Worm (Caenorhabditis elegans) whole organism, young adult: ENCODE measurements around the gene R05G6.4.

Source experiments
- B0035.1 ChIP-seq: sonication (generic microtip); optimal IDR thresholded peaks from 2 replicates; lab custom pipeline; 2016; ENCODE audit warnings: missing genetic modification characterization, mild to moderate bottlenecking, missing compliant biosample characterization, missing genotype, missing genetic modification reagents
- F55B11.4 ChIP-seq: sonication (generic microtip); optimal IDR thresholded peaks from 2 replicates; lab custom pipeline; 2016; ENCODE audit warnings: missing compliant biosample characterization, missing genetic modification characterization, borderline replicate concordance; ENCODE audit not compliant: insufficient read depth
- F57A8.1 ChIP-seq: fragments of 200-800 bp; sonication (Bioruptor generic); optimal IDR thresholded peaks from 2 replicates; lab custom pipeline; 2018; ENCODE audit warnings: mild to moderate bottlenecking, missing genetic modification characterization, moderate library complexity, missing compliant biosample characterization
- F57C9.4 ChIP-seq: sonication (generic microtip); optimal IDR thresholded peaks from 2 replicates; lab custom pipeline; 2017; ENCODE audit warnings: mild to moderate bottlenecking, missing genetic modification characterization, missing compliant biosample characterization
- K11D2.4 ChIP-seq: fragments of 200-800 bp; sonication (Bioruptor generic); IDR thresholded peaks from 2 replicates; pipeline ENCODE4 v1.3.6; 2022; ENCODE audit warnings: missing genetic modification reagents, missing genetic modification characterization, missing compliant biosample characterization
- ama-1 ChIP-seq, 3 experiments: fragments of 150-350 bp in 1 of 3; sonication (generic microtip) in 2 of 3; optimal IDR thresholded peaks; 2 replicates each; lab custom pipeline; 2014 to 2018; ENCODE audit warnings: missing biosample characterization in 2 of 3, missing genetic modification characterization in 2 of 3, missing genetic modification reagents in 2 of 3
- atf-7 ChIP-seq: sonication (generic microtip); optimal IDR thresholded peaks from 2 replicates; lab custom pipeline; 2017; ENCODE audit warnings: mild to moderate bottlenecking, missing genetic modification characterization, missing compliant biosample characterization
- athp-1 ChIP-seq: sonication (generic microtip); optimal IDR thresholded peaks from 2 replicates; lab custom pipeline; 2017; ENCODE audit warnings: mild to moderate bottlenecking, missing genetic modification characterization, missing compliant biosample characterization
- attf-3 ChIP-seq: fragments of 200-800 bp; sonication (Bioruptor generic); conservative IDR thresholded peaks from 2 replicates; pipeline ENCODE4 v1.3.6; 2022; ENCODE audit warnings: missing genetic modification reagents, missing genetic modification characterization, missing compliant biosample characterization
- attf-5 ChIP-seq: fragments of 200-800 bp; sonication (Bioruptor generic); optimal IDR thresholded peaks from 2 replicates; lab custom pipeline; 2018; ENCODE audit warnings: mild to moderate bottlenecking, missing genetic modification characterization, missing compliant biosample characterization
- ceh-100 ChIP-seq: fragments of 200-800 bp; sonication (Bioruptor generic); IDR thresholded peaks from 2 replicates; pipeline ENCODE4 v1.3.6; 2022; ENCODE audit warnings: missing genetic modification reagents, missing genetic modification characterization, missing compliant biosample characterization
- ceh-27 ChIP-seq: fragments of 200-800 bp; sonication (Bioruptor generic); optimal IDR thresholded peaks from 2 replicates; lab custom pipeline; 2018; ENCODE audit warnings: mild to moderate bottlenecking, missing genetic modification characterization, moderate library complexity, missing compliant biosample characterization
- ceh-40 ChIP-seq: fragments of 200-800 bp; sonication (Bioruptor generic); IDR thresholded peaks from 2 replicates; pipeline ENCODE4 v1.3.6; 2022; ENCODE audit warnings: missing genetic modification characterization, missing compliant biosample characterization
- dox-1 ChIP-seq: fragments of 200-800 bp; sonication (Bioruptor generic); IDR thresholded peaks from 2 replicates; pipeline ENCODE4 v1.3.6; 2022; ENCODE audit warnings: missing genetic modification reagents, missing genetic modification characterization, missing compliant biosample characterization
- dpl-1 ChIP-seq: fragments of 150-350 bp; optimal IDR thresholded peaks from 2 replicates; lab custom pipeline; 2014; ENCODE audit warnings: missing biosample characterization, missing genetic modification reagents, missing genetic modification characterization
- efl-1 ChIP-seq: fragments of 150-350 bp; optimal IDR thresholded peaks from 2 replicates; lab custom pipeline; 2014; ENCODE audit warnings: missing biosample characterization, missing genetic modification reagents, missing genetic modification characterization
- fkh-3 ChIP-seq: sonication (generic microtip); optimal IDR thresholded peaks from 2 replicates; lab custom pipeline; 2016; ENCODE audit warnings: mild to moderate bottlenecking, missing genetic modification characterization, missing compliant biosample characterization
- hlh-12 ChIP-seq: sonication (generic microtip); optimal IDR thresholded peaks from 2 replicates; lab custom pipeline; 2016; ENCODE audit warnings: missing genetic modification characterization, missing compliant biosample characterization
- hlh-26 ChIP-seq: fragments of 200-800 bp; sonication (Bioruptor generic); conservative IDR thresholded peaks from 2 replicates; pipeline ENCODE4 v1.3.6; 2022; ENCODE audit warnings: missing genetic modification reagents, missing genetic modification characterization, missing compliant biosample characterization
- hrde-1 ChIP-seq: sonication (generic microtip); optimal IDR thresholded peaks from 2 replicates; lab custom pipeline; 2016; ENCODE audit warnings: missing genetic modification characterization, mild to moderate bottlenecking, missing compliant biosample characterization, moderate library complexity, missing genotype, missing genetic modification reagents, borderline replicate concordance
- hsf-1 ChIP-seq: fragments of 200-800 bp; sonication (Bioruptor generic); IDR thresholded peaks from 2 replicates; pipeline ENCODE4 v1.3.6; 2022; ENCODE audit warnings: missing genetic modification reagents, missing genetic modification characterization, missing compliant biosample characterization
- lag-1 ChIP-seq: fragments of 200-800 bp; sonication (Bioruptor generic); IDR thresholded peaks from 2 replicates; pipeline ENCODE4 v1.3.6; 2022; ENCODE audit warnings: missing genetic modification reagents, missing genetic modification characterization, missing compliant biosample characterization
- let-526 ChIP-seq: fragments of 200-800 bp; sonication (Bioruptor generic); IDR thresholded peaks from 2 replicates; pipeline ENCODE4 v1.3.6; 2022; ENCODE audit warnings: missing genetic modification reagents, missing genetic modification characterization, missing compliant biosample characterization
- let-607 ChIP-seq, 2 experiments: fragments of 200-800 bp in 1 of 2; sonication (Bioruptor generic) in 1 of 2; sonication (generic microtip) in 1 of 2; optimal IDR thresholded peaks; 2 replicates each; lab custom pipeline; 2016 to 2018; ENCODE audit warnings: mild to moderate bottlenecking in 2 of 2, missing compliant biosample characterization in 2 of 2, missing genetic modification characterization in 2 of 2, moderate library complexity in 2 of 2, missing genotype in 1 of 2
- lin-40 ChIP-seq: sonication (generic microtip); optimal IDR thresholded peaks from 2 replicates; lab custom pipeline; 2016; ENCODE audit warnings: missing genetic modification characterization, mild to moderate bottlenecking, missing compliant biosample characterization, missing genotype, missing genetic modification reagents
- lir-1 ChIP-seq: fragments of 200-800 bp; sonication (Bioruptor generic); conservative IDR thresholded peaks from 2 replicates; pipeline ENCODE4 v1.3.6; 2022; ENCODE audit warnings: missing genetic modification reagents, missing genetic modification characterization, missing compliant biosample characterization
- lsl-1 ChIP-seq: fragments of 200-800 bp; sonication (Bioruptor generic); optimal IDR thresholded peaks from 2 replicates; lab custom pipeline; 2018; ENCODE audit warnings: mild to moderate bottlenecking, missing genetic modification characterization, moderate library complexity, missing compliant biosample characterization
- madf-6 ChIP-seq: fragments of 200-800 bp; sonication (Bioruptor generic); IDR thresholded peaks from 2 replicates; pipeline ENCODE4 v1.3.6; 2022; ENCODE audit warnings: missing genetic modification reagents, missing genetic modification characterization, missing compliant biosample characterization
- mel-28 ChIP-seq: sonication (generic microtip); optimal IDR thresholded peaks from 2 replicates; lab custom pipeline; 2016; ENCODE audit warnings: borderline replicate concordance, mild to moderate bottlenecking, missing genetic modification characterization, missing compliant biosample characterization
- nhr-120 ChIP-seq: fragments of 200-800 bp; sonication (Bioruptor generic); IDR thresholded peaks from 2 replicates; pipeline ENCODE4 v1.3.6; 2022; ENCODE audit warnings: missing genetic modification characterization, missing compliant biosample characterization
- nhr-80 ChIP-seq: sonication (generic microtip); optimal IDR thresholded peaks from 2 replicates; lab custom pipeline; 2016; ENCODE audit warnings: missing genetic modification characterization, missing compliant biosample characterization
- repo-1 ChIP-seq: sonication (generic microtip); optimal IDR thresholded peaks from 2 replicates; lab custom pipeline; 2017; ENCODE audit warnings: mild to moderate bottlenecking, missing genetic modification characterization, missing compliant biosample characterization
- somi-1 ChIP-seq: fragments of 200-800 bp; sonication (Bioruptor generic); optimal IDR thresholded peaks from 2 replicates; lab custom pipeline; 2018; ENCODE audit warnings: mild to moderate bottlenecking, missing genetic modification characterization, missing compliant biosample characterization
- sptf-2 ChIP-seq: fragments of 200-800 bp; sonication (Bioruptor generic); optimal IDR thresholded peaks from 2 replicates; lab custom pipeline; 2018; ENCODE audit warnings: mild to moderate bottlenecking, missing genetic modification characterization, missing compliant biosample characterization
- tlf-1 ChIP-seq: fragments of 200-800 bp; sonication (Bioruptor generic); optimal IDR thresholded peaks from 2 replicates; lab custom pipeline; 2018; ENCODE audit warnings: mild to moderate bottlenecking, missing genetic modification characterization, missing compliant biosample characterization
- zim-3 ChIP-seq: sonication (generic microtip); optimal IDR thresholded peaks from 2 replicates; lab custom pipeline; 2017; ENCODE audit warnings: mild to moderate bottlenecking, missing genetic modification characterization, moderate library complexity, missing compliant biosample characterization
- ztf-3 ChIP-seq: fragments of 200-800 bp; sonication (Bioruptor generic); optimal IDR thresholded peaks from 2 replicates; lab custom pipeline; 2018; ENCODE audit warnings: mild to moderate bottlenecking, missing genetic modification characterization, missing compliant biosample characterization

Gene R05G6.4

ce11 chrIV:7512617-7513233, at the start of gene R05G6.4, which contains the start of gene plc-4:
R05G6.4 (plus strand) TSS chrIV:7513233.
plc-4 (minus strand) TSS chrIV:7512667.
- TF ChIP-seq lag-1 (GFP tag; lab: Robert Waterston, UW) (no peak), attf-3 (peak; percentile 94), attf-5 (GFP tag; lab: Kevin White, UChicago) (peak; percentile 7), ceh-40 (GFP tag; lab: Robert Waterston, UW) (no peak), tlf-1 (GFP tag; lab: Kevin White, UChicago) (no peak), F55B11.4 (tag; lab: Kevin White, UChicago) (no peak), ama-1 (optimal IDR thresholded peaks at IDR 0.05; lab: Kevin White, UChicago) (no peak), ama-1 (GFP tag; optimal IDR thresholded peaks at IDR 0.05; lab: Kevin White, UChicago) (no peak), ceh-27 (GFP tag; lab: Kevin White, UChicago) (no peak), lir-1 (GFP tag; lab: Robert Waterston, UW) (no peak), athp-1 (tag; lab: Kevin White, UChicago) (no peak), B0035.1 (tag; lab: Kevin White, UChicago) (no peak), sptf-2 (GFP tag; lab: Kevin White, UChicago) (no peak), hlh-26 (GFP tag; lab: Robert Waterston, UW) (no peak), repo-1 (tag; lab: Kevin White, UChicago) (no peak)

ce11 chrIV:7465857-7466256, 47.2 kb upstream of the R05G6.4 start, which contains the start of gene F13B6.3:
F13B6.3 (minus strand) TSS chrIV:7465957.
- TF ChIP-seq hsf-1 (no peak), repo-1 (tag; lab: Kevin White, UChicago) (no peak), nhr-80 (no peak), lsl-1 (no peak), B0035.1 (tag; lab: Kevin White, UChicago) (no peak), mel-28 (no peak), ceh-100 (GFP tag; lab: Robert Waterston, UW) (no peak), let-607 (tag; optimal IDR thresholded peaks at IDR 0.05; lab: Kevin White, UChicago) (no peak), hlh-12 (tag; lab: Kevin White, UChicago) (no peak), zim-3 (no peak)

- TF ChIP-seq nhr-80 (peak; percentile 55), atf-7 (tag; lab: Kevin White, UChicago) (no peak)
- TF ChIP-seq, all 124 proteins: peak for 1
These were observed 45.9 kb upstream of the R05G6.4 start for ce11 chrIV:7467170-7467569.

- TF ChIP-seq mel-28 (no peak), nhr-80 (peak; percentile 62)
These were observed 44.4 kb upstream of the R05G6.4 start for ce11 chrIV:7468638-7469037.

ce11 chrIV:7469782-7470413, 43.1 kb upstream of the R05G6.4 start, which contains the start of gene F55G1.7:
F55G1.7 (minus strand) TSS chrIV:7469832.
- TF ChIP-seq K11D2.4 (GFP tag; lab: Robert Waterston, UW), result no peak
- no peak for TF ChIP-seq hrde-1 (tag; lab: Kevin White, UChicago)
- TF ChIP-seq somi-1, result no peak
- TF ChIP-seq efl-1 (GFP tag; lab: Kevin White, UChicago), result no peak
- TF ChIP-seq F57A8.1, result no peak
- TF ChIP-seq let-526 (GFP tag; lab: Robert Waterston, UW), result no peak
- no peak for TF ChIP-seq ztf-3
- TF ChIP-seq fkh-3 (tag; lab: Kevin White, UChicago), result no peak
- TF ChIP-seq F57C9.4 (tag; lab: Kevin White, UChicago), result no peak
- TF ChIP-seq dox-1 (GFP tag; lab: Robert Waterston, UW), result no peak
- TF ChIP-seq madf-6 (GFP tag; lab: Robert Waterston, UW), result no peak
- TF ChIP-seq lin-40, result no peak
- no peak for TF ChIP-seq F55B11.4 (tag; lab: Kevin White, UChicago)
- TF ChIP-seq dpl-1 (GFP tag; lab: Kevin White, UChicago), result no peak
- no peak for TF ChIP-seq nhr-120 (GFP tag; lab: Robert Waterston, UW)
